Worm (Caenorhabditis elegans) whole organism, late embryonic: ENCODE results near the gene T28A8.6.

Experiments
- F13H6.1 ChIP-seq: sonication (generic microtip); optimal IDR thresholded peaks from 2 replicates; lab custom pipeline; 2016; ENCODE audit warnings: missing genetic modification characterization, missing compliant biosample characterization
- ceh-30 ChIP-seq: fragments of 150-350 bp; optimal IDR thresholded peaks from 2 replicates; lab custom pipeline; 2014; ENCODE audit warnings: missing biosample characterization, missing genetic modification characterization
- ets-4 ChIP-seq: sonication (generic microtip); optimal IDR thresholded peaks from 2 replicates; lab custom pipeline; 2016; ENCODE audit warnings: missing genetic modification characterization, missing compliant biosample characterization
- lin-11 ChIP-seq: fragments of 200-800 bp; sonication (Bioruptor generic); optimal IDR thresholded peaks from 2 replicates; lab custom pipeline; 2018; ENCODE audit warnings: mild to moderate bottlenecking, missing genetic modification characterization, missing compliant biosample characterization
- nfya-1 ChIP-seq: sonication (generic microtip); optimal IDR thresholded peaks from 2 replicates; lab custom pipeline; 2017; ENCODE audit warnings: missing genetic modification characterization, mild to moderate bottlenecking, missing compliant biosample characterization, antibody characterized with exemption, moderate library complexity
- nhr-11 ChIP-seq: fragments of 150-350 bp; optimal IDR thresholded peaks from 2 replicates; lab custom pipeline; 2014; ENCODE audit warnings: missing biosample characterization, missing genetic modification characterization
- pha-4 ChIP-seq: fragments of 150-350 bp; optimal IDR thresholded peaks from 2 replicates; lab custom pipeline; 2018; ENCODE audit warnings: missing biosample characterization, missing genetic modification reagents, missing genetic modification characterization
- rnt-1 ChIP-seq: sonication (generic microtip); optimal IDR thresholded peaks from 2 replicates; lab custom pipeline; 2016; ENCODE audit warnings: missing genetic modification characterization, missing compliant biosample characterization
- tbx-2 ChIP-seq: sonication (generic microtip); optimal IDR thresholded peaks from 2 replicates; lab custom pipeline; 2016; ENCODE audit warnings: missing genetic modification characterization, missing compliant biosample characterization
- tbx-7 ChIP-seq: sonication (generic microtip); optimal IDR thresholded peaks from 2 replicates; lab custom pipeline; 2016; ENCODE audit warnings: missing genotype, missing genetic modification characterization, missing compliant biosample characterization

ce11 chrIII:13458978-13459596 is 39.9 kb upstream of the T28A8.6 start, which contains the start of gene tag-164:
- TF ChIP-seq ceh-30 (tag; lab: Kevin White, UChicago) (no peak), nfya-1 (tag; lab: Kevin White, UChicago) (no peak), tbx-2 (tag; lab: Kevin White, UChicago) (no peak), pha-4 (tag; lab: Kevin White, UChicago) (no peak), tbx-7 (no peak), nhr-11 (tag; lab: Kevin White, UChicago) (no peak), rnt-1 (tag; lab: Kevin White, UChicago) (no peak), lin-11 (tag; lab: Kevin White, UChicago) (no peak), ets-4 (no peak), F13H6.1 (tag; lab: Kevin White, UChicago) (no peak)
